Fruit fly (Drosophila melanogaster) whole organism, adult: ENCODE data around the gene TSG101.

Experiments used
- CG11617 ChIP-seq: fragments of 200-800 bp; sonication (Bioruptor generic); optimal IDR thresholded peaks from 2 replicates; lab custom pipeline; 2017; ENCODE audit warnings: mild to moderate bottlenecking, missing biosample characterization, missing genetic modification reagents, missing genetic modification characterization
- CG12768 ChIP-seq: fragments of 200-800 bp; sonication (Bioruptor generic); optimal IDR thresholded peaks from 2 replicates; lab custom pipeline; 2017; ENCODE audit warnings: missing biosample characterization, missing genetic modification characterization, mild to moderate bottlenecking, moderate library complexity, missing genetic modification reagents
- CG14711 ChIP-seq: fragments of 200-800 bp; sonication (Bioruptor generic); optimal IDR thresholded peaks from 2 replicates; lab custom pipeline; 2018; ENCODE audit warnings: missing biosample characterization, mild to moderate bottlenecking, missing genetic modification characterization, moderate library complexity
- CG1620 ChIP-seq: fragments of 200-800 bp; sonication (Bioruptor generic); optimal IDR thresholded peaks from 2 replicates; lab custom pipeline; 2016; ENCODE audit warnings: missing biosample characterization, missing genetic modification characterization
- CG33017 ChIP-seq: fragments of 200-800 bp; sonication (Bioruptor generic); optimal IDR thresholded peaks from 2 replicates; lab custom pipeline; 2018; ENCODE audit warnings: missing biosample characterization, mild to moderate bottlenecking, missing genetic modification characterization, moderate library complexity
- CG5204 ChIP-seq: fragments of 200-800 bp; sonication (Bioruptor generic); optimal IDR thresholded peaks from 2 replicates; lab custom pipeline; 2016; ENCODE audit warnings: missing biosample characterization, missing genetic modification characterization
- CG7045 ChIP-seq: fragments of 200-800 bp; sonication (Bioruptor generic); optimal IDR thresholded peaks from 2 replicates; lab custom pipeline; 2017; ENCODE audit warnings: missing biosample characterization, mild to moderate bottlenecking, missing genetic modification characterization
- CG7101 ChIP-seq: fragments of 200-800 bp; sonication (Bioruptor generic); optimal IDR thresholded peaks from 2 replicates; lab custom pipeline; 2018; ENCODE audit warnings: missing biosample characterization, mild to moderate bottlenecking, missing genetic modification characterization, moderate library complexity
- Clk ChIP-seq: fragments of 200-800 bp; sonication (Bioruptor generic); optimal IDR thresholded peaks from 2 replicates; lab custom pipeline; 2017; ENCODE audit warnings: missing biosample characterization, missing genetic modification characterization
- Crg-1 ChIP-seq: fragments of 200-800 bp; sonication (Bioruptor generic); optimal IDR thresholded peaks from 2 replicates; lab custom pipeline; 2016; ENCODE audit warnings: missing biosample characterization, missing genetic modification characterization
- Hr96 ChIP-seq: fragments of 200-800 bp; sonication (Bioruptor generic); optimal IDR thresholded peaks from 2 replicates; lab custom pipeline; 2016; ENCODE audit warnings: missing biosample characterization, missing genetic modification characterization
- Mnt ChIP-seq: fragments of 200-800 bp; sonication (Bioruptor generic); optimal IDR thresholded peaks from 2 replicates; lab custom pipeline; 2016; ENCODE audit warnings: missing biosample characterization, mild to moderate bottlenecking, missing genetic modification characterization
- bab1 ChIP-seq: fragments of 200-800 bp; sonication (Bioruptor generic); optimal IDR thresholded peaks from 3 replicates; lab custom pipeline; 2019; ENCODE audit warnings: missing biosample characterization, mild to moderate bottlenecking, missing genetic modification characterization, moderate library complexity
- cic ChIP-seq: fragments of 200-800 bp; sonication (Bioruptor generic); optimal IDR thresholded peaks from 2 replicates; lab custom pipeline; 2017; ENCODE audit warnings: missing biosample characterization, mild to moderate bottlenecking, missing genetic modification characterization, moderate library complexity
- cnc ChIP-seq, 2 experiments: fragments of >200 bp; optimal IDR thresholded peaks; 2 replicates each; lab custom pipeline; 2017
- kay ChIP-seq: fragments of 200-800 bp; sonication (Bioruptor generic); peaks from one replicate; lab custom pipeline; 2016; ENCODE audit warnings: missing biosample characterization, missing genetic modification characterization, borderline replicate concordance
- ovo ChIP-seq: fragments of 200-800 bp; sonication (Bioruptor generic); optimal IDR thresholded peaks from 2 replicates; lab custom pipeline; 2016; ENCODE audit warnings: missing biosample characterization, missing genetic modification characterization
- pad ChIP-seq: fragments of 200-800 bp; sonication (Bioruptor generic); optimal IDR thresholded peaks from 3 replicates; lab custom pipeline; 2017; ENCODE audit warnings: missing biosample characterization, missing genetic modification characterization, mild to moderate bottlenecking, moderate library complexity, missing genetic modification reagents
- tj ChIP-seq: fragments of 200-800 bp; sonication (Bioruptor generic); optimal IDR thresholded peaks from 3 replicates; lab custom pipeline; 2017; ENCODE audit warnings: missing biosample characterization, mild to moderate bottlenecking, missing genetic modification characterization, moderate library complexity
- toe ChIP-seq: fragments of 200-800 bp; sonication (Bioruptor generic); optimal IDR thresholded peaks from 2 replicates; lab custom pipeline; 2016; ENCODE audit warnings: missing biosample characterization, missing genetic modification characterization

The TSG101 gene

DNA sequence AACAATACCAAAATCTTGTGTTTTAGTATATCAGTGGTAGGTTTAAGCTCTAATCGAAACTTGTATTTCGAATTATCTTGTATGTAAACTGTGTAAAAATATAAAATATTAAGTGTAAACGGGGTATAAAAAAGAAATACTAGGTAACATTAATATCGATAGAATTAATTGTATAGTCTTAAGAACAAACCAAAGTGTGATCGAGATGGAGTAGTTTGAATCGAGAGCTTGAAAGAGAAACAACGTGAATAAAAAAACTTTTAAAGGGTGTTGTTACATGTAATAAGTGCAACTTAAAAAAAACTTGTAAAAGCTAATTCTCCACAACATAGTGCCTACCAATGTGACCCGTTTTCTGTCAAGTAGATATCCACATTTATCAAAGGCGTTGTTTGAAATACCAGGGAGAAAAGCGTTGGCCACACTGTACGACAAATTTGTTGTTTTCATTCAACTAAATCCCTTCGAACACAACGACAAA, at the start of gene TSG101:
Gene TSG101, plus strand, starts transcription at position 208 of the 481 bp plus-strand sequence.
- TF ChIP-seq CG33017 (peak; percentile 8), CG1620 (no peak), pad (GFP tag; lab: Kevin White, UChicago) (no peak)

DNA sequence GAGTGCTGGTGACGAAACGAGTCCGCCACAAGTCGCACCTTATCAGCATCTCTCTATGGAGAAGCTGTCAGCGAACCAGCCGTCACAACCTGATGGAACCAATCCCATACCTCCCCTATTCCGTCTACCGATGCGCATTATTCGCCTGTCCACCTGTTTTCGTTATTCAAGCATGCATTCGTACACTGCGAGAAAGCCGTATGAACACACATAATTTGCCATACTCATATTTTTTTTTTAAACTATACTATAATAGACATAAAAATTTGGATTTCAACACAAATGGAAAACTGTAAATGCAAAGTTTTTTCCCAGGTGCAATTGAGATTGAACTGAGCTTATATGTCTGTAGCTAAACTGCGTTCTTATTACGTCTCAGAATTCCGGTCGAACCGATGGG, 45.5 kb upstream of the TSG101 start:
- peak; percentile 39 for TF ChIP-seq Clk (GFP tag; lab: Kevin White, UChicago)
- peak; percentile 7 for TF ChIP-seq CG1620
- TF ChIP-seq CG7045 (GFP tag; lab: Kevin White, UChicago) = peak; percentile 77
- TF ChIP-seq CG33017 = peak; percentile 90
- no peak for TF ChIP-seq cnc (optimal IDR thresholded peaks at IDR 0.05; lab: Kevin White, UChicago)
- TF ChIP-seq pad (GFP tag; lab: Kevin White, UChicago) = peak; percentile 18
- TF ChIP-seq toe = peak; percentile 84
- no peak for TF ChIP-seq ovo (GFP tag; lab: Kevin White, UChicago)
- peak; percentile 51 for TF ChIP-seq CG14711
- peak; percentile 78 for TF ChIP-seq CG5204 (GFP tag; lab: Kevin White, UChicago)
- peak; percentile 69 for TF ChIP-seq Mnt
- peak; percentile 95 for TF ChIP-seq kay (GFP tag; lab: Kevin White, UChicago)
- peak; percentile 97 for TF ChIP-seq cic
- TF ChIP-seq bab1 (GFP tag; lab: Kevin White, UChicago) = no peak
- peak; percentile 79 for TF ChIP-seq CG7101 (tag; lab: Kevin White, UChicago)
- no peak for TF ChIP-seq Crg-1 (GFP tag; lab: Kevin White, UChicago)
- TF ChIP-seq CG11617 (GFP tag; lab: Kevin White, UChicago) = peak; percentile 70
- TF ChIP-seq tj (GFP tag; lab: Kevin White, UChicago) = peak; percentile 50
- TF ChIP-seq CG12768 (GFP tag; lab: Kevin White, UChicago) = peak; percentile 84
- TF ChIP-seq Hr96 (GFP tag; lab: Kevin White, UChicago) = peak; percentile 66

DNA sequence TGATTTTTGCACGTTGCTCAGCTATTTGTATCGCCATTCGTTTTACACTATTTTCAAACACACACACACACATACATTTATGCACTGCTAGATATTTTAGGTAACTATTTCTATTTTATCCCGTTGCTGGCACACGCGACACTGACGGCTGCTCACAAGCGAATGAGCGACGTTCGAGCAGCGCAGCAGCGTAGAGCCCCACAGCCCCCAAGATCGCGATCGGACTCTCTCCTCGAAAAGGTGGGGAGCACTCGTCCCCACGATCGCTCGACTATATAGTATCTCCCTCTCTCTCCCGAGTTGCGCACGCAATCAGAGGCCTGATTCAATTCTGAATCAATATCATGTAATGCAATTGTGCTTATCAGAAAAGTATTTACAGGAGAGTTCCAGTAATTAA, 42.1 kb upstream of the TSG101 start:
- TF ChIP-seq CG7101 (tag; lab: Kevin White, UChicago) = peak; percentile 67
- TF ChIP-seq CG7045 (GFP tag; lab: Kevin White, UChicago) = peak; percentile 15
- peak; percentile 97 for TF ChIP-seq kay (GFP tag; lab: Kevin White, UChicago)
- TF ChIP-seq Mnt = peak; percentile 79
- peak; percentile 28 for TF ChIP-seq tj (GFP tag; lab: Kevin White, UChicago)
- TF ChIP-seq ovo (GFP tag; lab: Kevin White, UChicago) = peak; percentile 66
- peak; percentile 68 for TF ChIP-seq CG33017
- TF ChIP-seq CG11617 (GFP tag; lab: Kevin White, UChicago) = peak; percentile 19
- no peak for TF ChIP-seq CG14711
- TF ChIP-seq Crg-1 (GFP tag; lab: Kevin White, UChicago) = no peak
- peak in 1 of 2 experiments; percentile 1 for TF ChIP-seq cnc (optimal IDR thresholded peaks at IDR 0.05; lab: Kevin White, UChicago)
- TF ChIP-seq bab1 (GFP tag; lab: Kevin White, UChicago) = peak; percentile 41
- no peak for TF ChIP-seq cic
- TF ChIP-seq pad (GFP tag; lab: Kevin White, UChicago) = peak; percentile 49
- peak; percentile 48 for TF ChIP-seq toe
- TF ChIP-seq CG5204 (GFP tag; lab: Kevin White, UChicago) = peak; percentile 56
- TF ChIP-seq CG12768 (GFP tag; lab: Kevin White, UChicago) = peak; percentile 83
- peak; percentile 52 for TF ChIP-seq Hr96 (GFP tag; lab: Kevin White, UChicago)
- peak; percentile 57 for TF ChIP-seq CG1620
- peak; percentile 12 for TF ChIP-seq Clk (GFP tag; lab: Kevin White, UChicago)

DNA sequence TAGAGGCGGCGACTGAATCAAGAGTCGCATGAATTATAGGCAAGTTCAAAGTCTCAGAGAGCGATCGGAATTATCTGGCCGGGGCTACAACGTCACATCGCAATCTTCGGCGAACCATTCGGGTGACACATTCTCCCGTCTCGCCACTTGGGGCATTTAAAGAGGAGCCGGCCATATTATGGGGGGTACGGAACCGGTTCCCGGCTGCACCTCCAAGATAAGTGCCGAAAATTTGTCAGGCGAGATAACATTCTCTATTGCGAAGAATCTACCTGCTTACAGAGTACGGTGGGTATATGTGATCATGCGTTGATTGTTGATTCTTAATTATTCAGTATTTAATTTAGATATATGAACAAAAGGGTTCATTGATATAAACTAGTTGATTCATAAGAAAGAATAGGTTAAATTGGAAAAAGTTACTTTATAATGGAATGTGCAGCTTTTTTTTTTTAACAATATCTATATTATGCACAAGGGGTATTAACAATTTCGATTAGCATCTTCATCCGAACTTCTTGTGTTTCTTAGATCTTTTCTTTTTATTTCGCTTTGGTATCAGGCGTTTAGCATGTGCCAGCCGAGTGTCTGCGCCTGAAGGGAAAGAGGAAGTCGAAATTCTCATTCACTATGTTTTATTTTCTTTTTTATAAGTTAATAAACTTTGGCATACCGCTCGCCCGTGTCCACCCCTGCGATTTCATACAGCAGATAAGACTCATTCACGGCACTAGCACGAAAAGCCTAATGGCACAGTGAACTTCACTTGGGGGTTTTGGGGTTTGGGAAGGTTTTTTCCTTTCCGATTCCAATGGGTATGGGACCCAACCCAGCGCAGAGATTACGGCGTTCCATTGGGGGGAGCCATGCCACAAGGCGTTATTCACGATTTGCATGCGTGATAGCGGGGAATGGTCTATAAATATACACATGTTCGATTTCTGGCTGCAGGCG, 40.3 kb upstream of the TSG101 start:
- TF ChIP-seq Clk (GFP tag; lab: Kevin White, UChicago) (no peak), CG1620 (no peak), CG11617 (GFP tag; lab: Kevin White, UChicago) (no peak), cic (peak; percentile 6), CG14711 (peak; percentile 3), CG5204 (GFP tag; lab: Kevin White, UChicago) (peak; percentile 6), CG12768 (GFP tag; lab: Kevin White, UChicago) (peak; percentile 70), cnc (optimal IDR thresholded peaks at IDR 0.05; lab: Kevin White, UChicago) (no peak), CG7101 (tag; lab: Kevin White, UChicago) (no peak), pad (GFP tag; lab: Kevin White, UChicago) (no peak), Mnt (no peak), ovo (GFP tag; lab: Kevin White, UChicago) (no peak), toe (peak; percentile 22), CG33017 (no peak), CG7045 (GFP tag; lab: Kevin White, UChicago) (peak; percentile 12), Hr96 (GFP tag; lab: Kevin White, UChicago) (no peak), Crg-1 (GFP tag; lab: Kevin White, UChicago) (no peak), tj (GFP tag; lab: Kevin White, UChicago) (no peak), kay (GFP tag; lab: Kevin White, UChicago) (peak; percentile 86)

DNA sequence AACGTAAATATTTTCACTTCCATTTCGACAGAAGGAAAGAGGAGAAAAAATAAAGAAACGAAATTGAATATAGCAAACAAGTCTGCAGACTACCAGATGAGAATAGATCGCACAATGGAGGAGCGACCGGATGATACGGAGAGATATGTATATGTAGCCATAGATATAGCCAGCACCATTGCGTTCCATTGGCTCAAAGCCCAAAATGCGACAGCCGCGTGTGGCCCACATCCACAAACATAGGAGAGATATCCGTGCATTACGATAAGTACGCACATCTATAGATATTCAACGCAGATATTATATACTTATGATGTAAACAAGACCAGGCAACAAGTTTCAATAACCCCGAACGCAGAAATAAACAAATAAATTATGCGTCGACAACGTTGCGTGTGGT, 38.8 kb upstream of the TSG101 start:
- TF ChIP-seq CG7101 (tag; lab: Kevin White, UChicago) (no peak), Mnt (no peak), toe (no peak), Hr96 (GFP tag; lab: Kevin White, UChicago) (no peak), CG12768 (GFP tag; lab: Kevin White, UChicago) (no peak), cic (no peak), tj (GFP tag; lab: Kevin White, UChicago) (no peak)
